Fruit fly (Drosophila melanogaster) whole organism, pupa: Measurements from ENCODE around the gene Appl.

Experiments
- CG12605 ChIP-seq: fragments of 200-800 bp; sonication (Bioruptor generic); IDR thresholded peaks from 2 replicates; pipeline ENCODE4 v1.3.6; 2022; ENCODE audit warnings: missing biosample characterization, missing genetic modification characterization
- CG15710 ChIP-seq: fragments of 200-800 bp; sonication (Bioruptor generic); optimal IDR thresholded peaks from 2 replicates; lab custom pipeline; 2018; ENCODE audit warnings: missing biosample characterization, mild to moderate bottlenecking, missing genetic modification characterization, moderate library complexity
- CG8159 ChIP-seq: fragments of 200-800 bp; sonication (Bioruptor generic); optimal IDR thresholded peaks from 3 replicates; lab custom pipeline; 2018; ENCODE audit warnings: missing biosample characterization, mild to moderate bottlenecking, missing genetic modification characterization, moderate library complexity
- CG8301 ChIP-seq: fragments of 200-800 bp; sonication (Bioruptor generic); optimal IDR thresholded peaks from 2 replicates; lab custom pipeline; 2018; ENCODE audit warnings: missing biosample characterization, mild to moderate bottlenecking, missing genetic modification characterization
- EcR ChIP-seq: fragments of 200-800 bp; sonication (Bioruptor generic); optimal IDR thresholded peaks from 3 replicates; lab custom pipeline; 2019; ENCODE audit warnings: missing biosample characterization, missing genetic modification characterization, mild to moderate bottlenecking, moderate library complexity, missing genetic modification reagents
- Ets98B ChIP-seq: fragments of 200-800 bp; sonication (Bioruptor generic); IDR thresholded peaks from 2 replicates; pipeline ENCODE4 v1.3.6; 2022; ENCODE audit warnings: missing biosample characterization, missing genetic modification characterization
- Pif1A ChIP-seq: fragments of 200-800 bp; sonication (Bioruptor generic); optimal IDR thresholded peaks from 3 replicates; lab custom pipeline; 2016; ENCODE audit warnings: missing biosample characterization, missing genetic modification characterization
- Pif1B ChIP-seq: fragments of 200-800 bp; sonication (Bioruptor generic); optimal IDR thresholded peaks from 3 replicates; lab custom pipeline; 2016; ENCODE audit warnings: missing biosample characterization, missing genetic modification characterization
- Snoo ChIP-seq: fragments of 200-800 bp; sonication (Bioruptor generic); optimal IDR thresholded peaks from 3 replicates; lab custom pipeline; 2017; ENCODE audit warnings: missing biosample characterization, mild to moderate bottlenecking, missing genetic modification characterization, inconsistent platforms

DNA sequence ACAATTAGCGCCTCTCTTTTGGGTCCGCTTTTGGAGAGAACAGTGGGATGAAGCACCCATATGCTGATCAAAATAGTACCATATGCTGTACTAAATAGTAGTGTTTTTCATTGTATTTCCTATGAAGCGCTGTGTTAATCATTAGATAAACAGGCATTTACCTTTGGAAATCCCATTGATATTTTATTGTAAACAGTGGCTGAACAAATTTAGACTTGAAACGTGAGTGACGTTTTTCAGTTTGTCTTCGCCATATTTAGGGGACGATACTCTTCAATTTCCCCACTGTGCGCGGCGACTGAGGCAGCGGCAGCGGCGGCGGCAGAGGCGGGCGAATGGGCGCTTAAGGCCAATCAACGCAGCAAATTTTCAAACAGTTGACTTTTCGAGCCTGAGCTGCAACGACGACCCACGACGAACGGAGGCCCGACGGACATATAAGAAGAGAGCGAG lies 30.7 kb upstream of the Appl start:
- TF ChIP-seq CG15710: peak; percentile 67
- no peak for TF ChIP-seq EcR (GFP tag; lab: Kevin White, UChicago)
- peak; percentile 77 for TF ChIP-seq CG8301 (tag; lab: Kevin White, UChicago)
- no peak for TF ChIP-seq Pif1A (GFP tag; lab: Kevin White, UChicago)
- TF ChIP-seq Snoo: peak; percentile 61
- TF ChIP-seq Ets98B (GFP tag; lab: Robert Waterston, UW): peak; percentile 56
- TF ChIP-seq CG8159 (tag; lab: Kevin White, UChicago): peak; percentile 76
- peak; percentile 61 for TF ChIP-seq Pif1B (GFP tag; lab: Kevin White, UChicago)
- TF ChIP-seq CG12605 (GFP tag; lab: Robert Waterston, UW): peak; percentile 34; the same call in 1 of the 2 replicates
